Fruit fly (Drosophila melanogaster): Measurements from ENCODE around the gene bon.

dm6 chr3R:20605562-20606155 is 12.7 kb downstream of the bon start:
- TF ChIP-seq pad (GFP tag; optimal IDR thresholded peaks at IDR 0.05) (no peak), kay (GFP tag; ENCODE audit: borderline replicate concordance) (peak; percentile 78), CG7045 (GFP tag; optimal IDR thresholded peaks at IDR 0.05) (no peak), CG5204 (GFP tag; optimal IDR thresholded peaks at IDR 0.05) (peak; percentile 32), Mnt (GFP tag; optimal IDR thresholded peaks at IDR 0.05) (no peak), tj (GFP tag; optimal IDR thresholded peaks at IDR 0.05) (no peak), Crg-1 (GFP tag; optimal IDR thresholded peaks at IDR 0.05) (no peak), CG11617 (GFP tag; optimal IDR thresholded peaks at IDR 0.05) (no peak), ovo (GFP tag; optimal IDR thresholded peaks at IDR 0.05) (no peak), toe (GFP tag; optimal IDR thresholded peaks at IDR 0.05) (no peak), cic (GFP tag; optimal IDR thresholded peaks at IDR 0.05) (no peak)

Measured in whole organism, adult.